Worm (Caenorhabditis elegans) whole organism, mixed stage, embryonic: Measurements from ENCODE around the gene K10G4.3.

Experiments
- blmp-1 ChIP-seq: fragments of 150-350 bp; optimal IDR thresholded peaks from 2 replicates; lab custom pipeline; 2014; ENCODE audit warnings: missing biosample characterization, missing genetic modification characterization
- ces-1 ChIP-seq: fragments of 150-350 bp; optimal IDR thresholded peaks from 2 replicates; lab custom pipeline; 2014; ENCODE audit warnings: missing biosample characterization, missing genetic modification reagents, missing genetic modification characterization
- lin-13 ChIP-seq: fragments of 150-350 bp; optimal IDR thresholded peaks from 2 replicates; lab custom pipeline; 2014; ENCODE audit warnings: missing biosample characterization, missing genetic modification characterization
- mab-5 ChIP-seq: fragments of 150-350 bp; optimal IDR thresholded peaks from 2 replicates; lab custom pipeline; 2014; ENCODE audit warnings: missing biosample characterization, missing genetic modification characterization
- nhr-12 ChIP-seq: fragments of 150-350 bp; optimal IDR thresholded peaks from 2 replicates; lab custom pipeline; 2014; ENCODE audit warnings: missing biosample characterization, missing genetic modification characterization
- nhr-237 ChIP-seq: fragments of 150-350 bp; optimal IDR thresholded peaks from 2 replicates; lab custom pipeline; 2014; ENCODE audit warnings: missing biosample characterization, missing genetic modification characterization
- nhr-28 ChIP-seq: fragments of 150-350 bp; optimal IDR thresholded peaks from 2 replicates; lab custom pipeline; 2014; ENCODE audit warnings: missing biosample characterization, missing genetic modification characterization
- unc-39 ChIP-seq: fragments of 150-350 bp; optimal IDR thresholded peaks from 2 replicates; lab custom pipeline; 2014; ENCODE audit warnings: missing biosample characterization, missing genetic modification characterization

DNA sequence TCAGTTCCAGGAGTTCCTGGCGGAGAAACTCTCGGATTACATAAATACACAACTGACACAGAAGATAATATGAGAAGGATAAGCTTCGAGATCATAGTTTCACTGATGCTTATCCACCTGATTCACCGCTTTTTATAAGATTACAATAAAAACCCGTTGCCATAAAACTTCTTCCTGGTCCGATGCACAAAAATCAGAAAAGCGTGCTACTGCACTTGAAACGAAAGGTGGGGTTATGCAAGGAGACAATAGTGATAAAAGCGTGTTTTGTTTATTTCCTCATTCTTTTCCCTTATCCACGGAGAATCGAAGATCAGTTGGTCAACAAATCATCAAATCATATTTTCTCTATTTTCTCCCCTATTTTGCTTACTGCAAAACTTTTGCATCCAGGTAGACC is 22.2 kb downstream of the K10G4.3 start, which contains the start of gene Y68A4B.3:
- TF ChIP-seq nhr-12 (tag; lab: Kevin White, UChicago): no peak
- TF ChIP-seq ces-1 (GFP tag; lab: Kevin White, UChicago): no peak
- no peak for TF ChIP-seq unc-39 (tag; lab: Kevin White, UChicago)
- TF ChIP-seq mab-5 (tag; lab: Kevin White, UChicago): no peak
- TF ChIP-seq blmp-1: no peak
- TF ChIP-seq nhr-237 (tag; lab: Kevin White, UChicago): no peak
- TF ChIP-seq lin-13 (tag; lab: Kevin White, UChicago): no peak
- TF ChIP-seq nhr-28 (tag; lab: Kevin White, UChicago): no peak
